Fruit fly (Drosophila melanogaster) Kc167 (cell line): ENCODE results near the gene thw.

ENCODE experiments used
- Myc ChIP-seq: fragments of >200 bp; optimal IDR thresholded peaks from 2 replicates; lab custom pipeline; 2017; ENCODE audit warnings: missing external identifiers
- Sin3A ChIP-seq: fragments of >200 bp; optimal IDR thresholded peaks from 2 replicates; lab custom pipeline; 2018; ENCODE audit warnings: missing external identifiers
- h ChIP-seq: fragments of >200 bp; optimal IDR thresholded peaks from 3 replicates; lab custom pipeline; 2018; ENCODE audit warnings: missing external identifiers
- insv ChIP-seq: fragments of >200 bp; optimal IDR thresholded peaks from 3 replicates; lab custom pipeline; 2018; ENCODE audit warnings: missing external identifiers
- psq ChIP-seq: fragments of >200 bp; optimal IDR thresholded peaks from 2 replicates; lab custom pipeline; 2017; ENCODE audit warnings: missing external identifiers
- ttk ChIP-seq: sonication (Bioruptor generic); optimal IDR thresholded peaks from 2 replicates; lab custom pipeline; 2017; ENCODE audit warnings: missing external identifiers

thw gene

DNA sequence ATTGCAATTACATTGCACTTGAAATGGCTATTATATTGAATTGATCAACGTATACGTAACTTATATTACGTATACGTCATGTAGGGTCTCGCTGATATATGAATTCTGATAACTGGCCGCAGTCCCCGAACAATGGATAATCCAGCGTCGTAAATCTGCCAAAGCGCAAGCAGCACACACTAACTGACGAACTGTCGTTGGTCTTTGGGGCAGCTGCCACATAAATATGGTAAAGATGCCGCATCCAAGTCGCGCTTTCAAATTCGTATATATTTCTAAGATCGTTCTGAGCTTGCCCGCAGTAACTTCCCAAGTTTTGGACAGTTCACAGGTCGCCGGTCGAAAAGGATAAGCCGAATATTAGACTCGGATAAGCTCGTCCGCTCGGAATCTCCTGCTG, 17.2 kb downstream of the thw start, which contains the start of gene CG14607:
Gene CG14607 (plus strand): TSS at position 301 of the 400 bp plus-strand sequence.
- TF ChIP-seq psq (lab: Kevin White, UChicago) (no peak), Myc (lab: Kevin White, UChicago) (no peak), h (lab: Kevin White, UChicago) (no peak), Sin3A (lab: Kevin White, UChicago) (no peak), insv (lab: Kevin White, UChicago) (no peak), ttk (lab: Kevin White, UChicago) (no peak)

DNA sequence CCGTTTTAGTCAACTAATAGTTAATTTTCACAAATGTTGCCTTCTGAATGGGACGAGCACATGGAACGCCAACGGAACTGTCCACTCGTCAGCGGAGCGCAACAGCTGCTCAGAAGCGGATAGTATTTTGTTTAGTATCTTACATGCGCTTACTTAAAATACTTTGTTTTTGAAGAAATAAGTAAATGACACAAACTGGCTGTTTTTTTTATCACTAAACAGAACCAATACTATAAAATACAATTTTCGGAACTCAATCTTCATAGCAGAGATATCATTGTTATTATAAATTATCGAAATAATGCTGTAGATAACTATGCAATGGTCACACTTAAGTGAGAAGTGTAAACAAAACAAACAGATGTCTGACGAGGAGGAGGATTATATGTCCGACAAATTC, 22.7 kb downstream of the thw start, which contains the start of the genes Noc3 and CG10053:
Gene Noc3 (minus strand): TSS at position 81 of the 400 bp plus-strand sequence.
Gene CG10053 (plus strand): TSS at position 202 of the 400 bp plus-strand sequence.
- TF ChIP-seq Myc (lab: Kevin White, UChicago) (no peak), psq (lab: Kevin White, UChicago) (no peak), insv (lab: Kevin White, UChicago) (no peak), ttk (lab: Kevin White, UChicago) (no peak), h (lab: Kevin White, UChicago) (no peak), Sin3A (lab: Kevin White, UChicago) (no peak)

DNA sequence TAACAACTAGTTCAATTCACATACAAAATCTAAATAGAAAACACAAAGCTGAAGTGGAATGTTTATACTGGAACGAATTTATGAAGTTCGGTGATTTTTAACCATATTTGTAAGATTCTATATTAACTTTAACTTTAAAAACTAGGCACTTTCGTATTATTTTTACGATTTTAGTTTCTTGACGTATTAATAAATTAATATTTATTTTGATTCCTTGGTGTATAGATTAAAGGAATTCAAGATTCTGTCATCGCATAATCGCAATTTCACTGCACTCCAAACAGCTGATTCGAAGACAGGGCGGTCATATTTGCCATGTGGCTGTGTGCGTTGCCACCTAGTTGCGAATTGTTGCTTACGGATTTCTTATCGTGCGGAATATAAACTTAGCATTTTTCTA, 25.2 kb downstream of the thw start, which contains the start of the genes CG1227 and Dtwd2:
Gene CG1227 (minus strand): TSS at position 279 of the 400 bp plus-strand sequence.
Gene Dtwd2 (plus strand): TSS at position 336 of the 400 bp plus-strand sequence.
- no peak for TF ChIP-seq insv (lab: Kevin White, UChicago)
- no peak for TF ChIP-seq Sin3A (lab: Kevin White, UChicago)
- TF ChIP-seq Myc (lab: Kevin White, UChicago), result no peak
- TF ChIP-seq ttk (lab: Kevin White, UChicago), result no peak
- TF ChIP-seq h (lab: Kevin White, UChicago), result no peak
- TF ChIP-seq psq (lab: Kevin White, UChicago), result no peak

DNA sequence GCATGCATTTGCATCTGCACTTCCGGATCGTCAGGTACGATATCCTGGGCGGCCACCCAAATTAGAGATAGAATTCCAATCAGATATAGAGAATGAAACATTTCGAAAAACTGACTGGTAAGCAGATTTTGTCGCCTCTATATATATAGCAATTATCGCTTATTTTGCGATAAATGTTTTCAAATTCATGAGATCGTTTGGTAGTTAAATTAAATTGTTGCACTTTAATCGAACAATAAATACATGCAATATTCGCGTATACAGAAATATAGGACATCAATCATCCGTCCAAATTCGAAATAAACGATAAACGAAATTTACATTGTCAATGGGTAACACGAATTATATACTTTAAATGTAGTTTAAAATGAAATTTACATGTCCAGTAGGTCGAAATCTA, 27.6 kb downstream of the thw start, which contains the start of gene Obp84a:
Gene Obp84a (minus strand): TSS at position 101 of the 400 bp plus-strand sequence.
- TF ChIP-seq insv (lab: Kevin White, UChicago) (no peak), Myc (lab: Kevin White, UChicago) (no peak), psq (lab: Kevin White, UChicago) (no peak), h (lab: Kevin White, UChicago) (no peak), Sin3A (lab: Kevin White, UChicago) (no peak), ttk (lab: Kevin White, UChicago) (no peak)

DNA sequence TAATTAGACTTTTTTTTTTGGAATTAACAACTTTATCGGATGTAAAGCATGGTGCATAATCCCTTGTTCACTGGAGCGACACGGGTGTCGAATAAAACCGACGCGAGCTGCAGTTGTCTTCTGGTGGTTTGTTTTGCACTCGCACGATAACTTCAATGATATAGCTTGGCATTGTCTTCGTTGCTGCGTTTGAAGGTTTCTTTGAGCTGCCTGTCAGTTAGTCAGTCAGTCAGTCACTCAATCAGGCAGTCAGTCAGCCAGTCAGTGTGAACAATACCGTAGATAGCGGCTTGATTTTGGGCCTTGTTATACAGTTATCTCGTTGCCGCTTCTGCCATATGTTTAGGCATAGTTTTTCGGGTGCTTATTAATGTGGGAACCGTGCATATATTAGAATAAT, 35.3 kb downstream of the thw start:
- TF ChIP-seq psq (lab: Kevin White, UChicago), result no peak
- no peak for TF ChIP-seq Sin3A (lab: Kevin White, UChicago)
- no peak for TF ChIP-seq h (lab: Kevin White, UChicago)
- TF ChIP-seq ttk (lab: Kevin White, UChicago), result no peak
- TF ChIP-seq Myc (lab: Kevin White, UChicago), result no peak
- no peak for TF ChIP-seq insv (lab: Kevin White, UChicago)

DNA sequence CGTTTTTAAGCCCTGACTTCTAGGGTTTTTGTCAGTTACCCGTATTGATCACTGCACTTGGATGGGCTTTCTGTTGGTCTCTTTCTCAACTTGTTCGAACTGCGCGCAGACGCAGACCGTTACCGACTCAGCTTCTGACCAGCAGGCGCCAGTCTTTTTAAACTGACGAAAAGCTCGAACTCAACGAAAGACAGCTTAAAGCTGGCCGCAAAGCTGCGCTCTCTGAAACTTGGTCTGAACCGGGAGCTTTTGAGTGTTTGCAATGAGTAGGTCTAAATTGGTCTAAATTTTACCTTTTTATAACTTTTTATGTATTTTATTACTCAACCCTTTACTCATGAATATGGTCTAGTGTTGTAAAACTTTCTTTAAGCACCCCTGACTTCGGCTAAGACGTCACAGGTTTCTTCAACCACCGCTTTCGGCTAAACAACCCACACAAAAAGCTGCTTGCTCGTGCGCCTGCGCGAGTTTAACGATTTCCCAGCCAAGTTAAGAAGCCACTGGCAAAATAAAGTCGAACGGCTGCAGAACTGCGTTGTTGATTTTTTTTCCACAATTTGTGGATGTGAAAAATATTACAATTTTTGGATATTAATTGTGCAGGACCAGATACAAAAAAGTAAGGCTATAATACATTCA, 41.5 kb downstream of the thw start, which contains the start of the genes Gld and Syt4:
Gene Gld (minus strand): TSS at position 137 of the 642 bp plus-strand sequence.
Gene Syt4 (plus strand): TSS at position 499 of the 642 bp plus-strand sequence.
- no peak for TF ChIP-seq insv (lab: Kevin White, UChicago)

DNA sequence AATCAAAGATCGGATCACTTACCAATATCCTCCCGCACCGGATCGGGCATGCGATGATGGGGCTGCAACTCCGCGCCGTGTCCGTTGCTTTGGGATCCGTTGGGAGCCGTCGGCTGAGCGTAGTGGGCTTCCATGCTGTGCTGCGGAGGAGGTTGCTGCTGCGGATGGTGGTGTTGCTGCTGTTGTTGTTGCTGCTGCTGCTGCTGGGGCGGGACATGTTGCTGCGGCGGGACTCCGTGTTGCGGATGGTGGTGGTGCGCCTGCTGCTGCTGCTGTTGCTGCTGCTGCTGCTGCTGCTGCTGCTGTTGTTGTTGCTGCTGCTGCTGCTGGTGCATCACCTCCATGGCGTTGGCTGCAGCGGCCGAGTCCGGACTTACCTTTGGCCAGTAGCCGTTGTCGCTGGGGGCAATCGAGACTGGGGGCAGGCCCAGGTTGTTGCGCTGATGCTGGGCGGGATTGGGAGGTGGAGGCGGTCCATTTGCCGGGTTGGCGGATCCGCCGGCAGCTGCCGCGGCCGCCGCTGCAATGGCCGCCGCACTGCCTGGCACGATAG, 50.8 kb downstream of the thw start:
- TF ChIP-seq Myc (lab: Kevin White, UChicago), result no peak
- TF ChIP-seq psq (lab: Kevin White, UChicago), result no peak
- no peak for TF ChIP-seq h (lab: Kevin White, UChicago)
- TF ChIP-seq ttk (lab: Kevin White, UChicago), result no peak
- no peak for TF ChIP-seq insv (lab: Kevin White, UChicago)
- no peak for TF ChIP-seq Sin3A (lab: Kevin White, UChicago)

DNA sequence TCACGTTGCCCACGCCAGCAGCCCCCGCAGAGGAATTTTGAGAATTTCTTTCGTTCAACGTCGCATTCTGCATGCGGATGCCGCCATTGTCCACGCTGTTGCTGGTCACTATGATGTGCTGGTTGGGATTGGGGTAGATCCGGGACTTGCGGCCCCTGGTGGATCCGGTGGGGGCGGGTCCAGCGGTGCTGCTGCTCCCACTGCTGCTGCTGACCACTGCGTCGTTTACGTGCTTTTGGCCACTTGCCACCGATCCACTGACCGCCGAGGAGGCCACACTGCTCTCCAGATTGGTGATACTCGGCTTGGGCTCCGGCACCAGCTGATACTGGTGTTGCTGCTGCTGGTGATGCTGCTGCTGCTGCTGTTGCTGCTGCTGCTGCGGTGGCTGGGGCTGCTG, 52.6 kb downstream of the thw start:
- TF ChIP-seq ttk (lab: Kevin White, UChicago) (no peak), psq (lab: Kevin White, UChicago) (no peak), Sin3A (lab: Kevin White, UChicago) (no peak), Myc (lab: Kevin White, UChicago) (no peak), h (lab: Kevin White, UChicago) (no peak), insv (lab: Kevin White, UChicago) (no peak)

DNA sequence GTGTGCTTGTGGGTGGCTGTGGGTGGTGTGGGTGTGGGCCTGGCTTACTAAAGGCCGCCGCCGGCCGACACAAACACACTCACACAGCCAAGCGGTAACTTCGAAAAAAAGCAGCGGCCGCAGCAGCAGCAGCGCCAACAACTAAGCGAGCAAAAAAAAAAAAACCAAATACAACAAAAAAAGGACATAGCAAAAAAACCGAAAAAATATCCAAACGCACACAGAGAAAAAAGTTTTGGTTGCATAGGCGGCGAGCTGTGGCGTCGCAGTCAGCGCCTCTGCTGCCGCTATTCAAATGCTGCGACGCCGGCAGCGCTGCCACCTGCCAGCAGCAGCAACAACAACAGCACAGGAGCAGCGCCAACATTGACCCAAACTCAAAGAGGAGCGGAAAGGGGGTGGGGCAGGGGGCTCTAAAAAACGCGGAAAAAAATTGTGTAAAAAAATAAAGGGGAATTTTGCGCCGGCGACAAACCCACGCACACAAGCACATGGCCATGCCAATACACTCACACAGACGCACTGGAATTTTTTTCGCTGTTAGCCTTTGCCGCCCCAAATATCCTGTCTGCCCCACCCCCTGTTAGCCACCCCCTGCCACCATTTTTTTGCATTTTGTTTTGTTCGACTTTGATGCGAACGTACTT, 58.2 kb downstream of the thw start:
- TF ChIP-seq Sin3A (lab: Kevin White, UChicago), result no peak
- no peak for TF ChIP-seq ttk (lab: Kevin White, UChicago)
- no peak for TF ChIP-seq insv (lab: Kevin White, UChicago)
- no peak for TF ChIP-seq Myc (lab: Kevin White, UChicago)
- TF ChIP-seq psq (lab: Kevin White, UChicago), result no peak
- TF ChIP-seq h (lab: Kevin White, UChicago), result no peak

DNA sequence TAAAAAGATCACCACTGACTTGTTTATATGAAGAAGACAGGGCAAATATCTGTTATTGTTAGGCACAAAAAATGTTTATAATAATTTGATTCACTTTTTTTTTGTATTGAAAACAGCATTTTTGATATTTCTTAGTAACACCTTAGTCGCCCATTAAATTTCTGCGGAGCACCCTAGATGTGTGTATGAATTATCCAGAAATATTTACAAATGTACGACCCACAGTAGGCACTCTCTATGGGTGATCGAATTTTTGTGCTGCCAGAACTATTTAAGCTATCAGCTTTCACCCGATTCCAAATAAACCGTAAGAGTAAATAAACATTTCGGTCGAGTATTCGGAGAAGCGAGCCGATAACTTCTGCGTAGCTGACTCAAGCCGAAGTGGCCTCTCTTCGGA, 61.4 kb downstream of the thw start, which contains the start of gene RacGAP84C:
Gene RacGAP84C (plus strand): TSS at position 301 of the 400 bp plus-strand sequence.
- no peak for TF ChIP-seq Myc (lab: Kevin White, UChicago)
- no peak for TF ChIP-seq Sin3A (lab: Kevin White, UChicago)
- TF ChIP-seq ttk (lab: Kevin White, UChicago), result no peak
- TF ChIP-seq insv (lab: Kevin White, UChicago), result no peak
- TF ChIP-seq h (lab: Kevin White, UChicago), result no peak
